Fruit fly (Drosophila melanogaster): ENCODE results near the gene Prp6.
A peak's percentile ranks its signal among the peaks of the same experiment; 100 is the strongest.

Prp6 gene

DNA sequence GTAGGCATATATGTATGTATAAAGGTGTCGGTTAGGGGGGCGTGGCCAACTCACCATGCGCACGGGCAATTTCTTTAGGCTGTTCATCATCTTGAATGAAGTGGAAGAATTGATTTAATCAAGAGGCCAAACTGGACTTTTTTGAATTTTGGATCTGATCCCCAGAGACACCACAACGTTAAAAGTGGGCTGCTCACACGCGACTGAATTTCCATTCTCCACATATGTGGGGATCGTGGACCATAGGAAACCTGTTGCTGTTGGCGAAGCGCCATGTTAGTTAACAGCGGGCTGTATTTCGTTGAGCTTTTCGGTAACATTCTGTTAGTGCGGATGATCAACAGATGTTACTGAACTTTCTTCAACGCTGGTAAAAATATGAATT, 7.1 kb upstream of the Prp6 start, which contains the start of gene CG3902 (continued):
- TF ChIP-seq jing (GFP tag; optimal IDR thresholded peaks at IDR 0.05) (no peak), run (tag; optimal IDR thresholded peaks at IDR 0.05) (no peak), Xrp1 (GFP tag; IDR thresholded peaks at IDR 0.05) (no peak; the same call in 1 of the 2 replicates), sob (GFP tag; IDR thresholded peaks at IDR 0.05) (peak; percentile 29; the same call in 1 of the 2 replicates), cg (GFP tag; optimal IDR thresholded peaks at IDR 0.05) (no peak), CG2678 (tag; optimal IDR thresholded peaks at IDR 0.05) (peak; percentile 28), HmgD (GFP tag; optimal IDR thresholded peaks at IDR 0.05) (no peak), Deaf1 (tag; optimal IDR thresholded peaks at IDR 0.05) (peak; percentile 61), PHDP (tag; optimal IDR thresholded peaks at IDR 0.05) (peak; percentile 39), chinmo (GFP tag; IDR thresholded peaks at IDR 0.05; ENCODE audit: partially characterized antibody) (peak; percentile 89; the same call in 2 of the 4 replicates), odd (GFP tag; optimal IDR thresholded peaks at IDR 0.05) (peak; percentile 43), CG2202 (tag; optimal IDR thresholded peaks at IDR 0.05) (no peak), kah (GFP tag; optimal IDR thresholded peaks at IDR 0.05) (peak; percentile 98), cad (GFP tag; optimal IDR thresholded peaks at IDR 0.05) (no peak), CG14710 (tag; optimal IDR thresholded peaks at IDR 0.05) (no peak), Hand (GFP tag; optimal IDR thresholded peaks at IDR 0.05) (peak; percentile 49), nom (GFP tag; optimal IDR thresholded peaks at IDR 0.05) (peak; percentile 6), Poxn (GFP tag; IDR thresholded peaks at IDR 0.05) (no peak)

DNA sequence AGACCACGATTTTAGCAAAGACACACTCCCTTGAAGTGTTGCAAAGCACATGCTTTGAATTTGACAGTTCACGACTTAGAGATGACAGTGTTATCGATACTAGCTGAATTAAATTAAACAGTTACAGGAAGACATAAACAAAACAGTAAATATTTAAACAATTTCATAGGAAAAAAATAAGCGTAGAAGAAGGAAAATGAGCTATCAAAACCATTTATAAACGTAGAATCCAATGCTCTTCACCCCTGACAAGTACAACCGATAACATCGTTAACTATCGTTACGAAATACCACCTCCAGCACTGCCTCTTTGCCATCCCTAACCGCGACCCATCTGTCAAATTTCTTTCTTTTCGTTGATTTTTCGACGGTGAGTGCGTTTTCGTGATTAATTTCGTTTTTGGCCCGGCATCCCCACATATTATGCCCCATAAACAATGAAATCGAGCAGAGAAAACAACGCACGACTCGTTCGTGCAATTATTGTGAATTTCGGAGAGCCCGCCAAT, 6.3 kb upstream of the Prp6 start, which contains the start of gene RpL26:
RpL26 (plus strand) TSS at position 106 of the 509 bp plus-strand sequence.
- TF ChIP-seq ken (GFP tag; IDR thresholded peaks at IDR 0.05) (0 out of 3 replicates have a peak, but pooled peaks have one; percentile 57), CG7745 (tag; optimal IDR thresholded peaks at IDR 0.05) (no peak), CG14014 (GFP tag; IDR thresholded peaks at IDR 0.05) (peak; percentile 46; the same call in 1 of the 2 replicates), phol (tag; optimal IDR thresholded peaks at IDR 0.05) (peak; percentile 80), Deaf1 (tag; optimal IDR thresholded peaks at IDR 0.05) (no peak), HLH4C (GFP tag; IDR thresholded peaks at IDR 0.05; ENCODE audit: partially characterized antibody) (peak; percentile 93), Hr39 (optimal IDR thresholded peaks at IDR 0.05) (no peak), Abd-B (GFP tag; optimal IDR thresholded peaks at IDR 0.05) (peak; percentile 61), salm (tag; optimal IDR thresholded peaks at IDR 0.05) (no peak), NC2β (GFP tag; optimal IDR thresholded peaks at IDR 0.05) (peak; percentile 99), CG18011 (GFP tag; optimal IDR thresholded peaks at IDR 0.05) (peak; percentile 48), gt (GFP tag; IDR thresholded peaks at IDR 0.05) (no peak), schlank (tag; optimal IDR thresholded peaks at IDR 0.05) (peak; percentile 65), CG13894 (tag; optimal IDR thresholded peaks at IDR 0.05) (peak; percentile 67), HHEX (GFP tag; optimal IDR thresholded peaks at IDR 0.05) (peak; percentile 53), lola (GFP tag; optimal IDR thresholded peaks at IDR 0.05) (peak in 1 of 3 experiments; percentile 77), so (GFP tag; IDR thresholded peaks at IDR 0.05) (no peak), Lhr (GFP tag; optimal IDR thresholded peaks at IDR 0.05) (peak; percentile 92), ftz-f1 (GFP tag; optimal IDR thresholded peaks at IDR 0.05) (no peak), tup (GFP tag; optimal IDR thresholded peaks at IDR 0.05) (peak; percentile 17), Ets97D (GFP tag; optimal IDR thresholded peaks at IDR 0.05) (peak; percentile 99), Hey (tag; optimal IDR thresholded peaks at IDR 0.05) (no peak), Hr51 (GFP tag; optimal IDR thresholded peaks at IDR 0.05) (peak; percentile 74 to 78), CG9876 (GFP tag; optimal IDR thresholded peaks at IDR 0.05) (peak; percentile 81), mirr (GFP tag; optimal IDR thresholded peaks at IDR 0.05) (no peak), zf30C (GFP tag; optimal IDR thresholded peaks at IDR 0.05) (no peak), Side (GFP tag; optimal IDR thresholded peaks at IDR 0.05) (peak; percentile 71), crol (GFP tag; IDR thresholded peaks at IDR 0.05) (no peak), jing (GFP tag; optimal IDR thresholded peaks at IDR 0.05) (no peak), CoRest (tag; optimal IDR thresholded peaks at IDR 0.05) (peak; percentile 90), CG10267 (tag; optimal IDR thresholded peaks at IDR 0.05) (peak; percentile 93), CG10654 (GFP tag; optimal IDR thresholded peaks at IDR 0.05) (peak; percentile 63), CG16863 (GFP tag; optimal IDR thresholded peaks at IDR 0.05) (peak; percentile 56)

Measured in whole organism, embryonic.